Worm (Caenorhabditis elegans) whole organism, L1 larva: Measurements from ENCODE around the gene nhr-46.

Source experiments
- ama-1 ChIP-seq: fragments of 150-350 bp; optimal IDR thresholded peaks from 2 replicates; lab custom pipeline; 2014
- ceh-88 ChIP-seq: fragments of 200-800 bp; sonication (Bioruptor generic); IDR thresholded peaks from 2 replicates; pipeline ENCODE4 v1.3.6; 2022; ENCODE audit warnings: missing genetic modification characterization, missing compliant biosample characterization
- ces-1 ChIP-seq: fragments of 150-350 bp; optimal IDR thresholded peaks from 2 replicates; lab custom pipeline; 2014; ENCODE audit warnings: missing biosample characterization, missing genetic modification reagents, missing genetic modification characterization
- egl-27 ChIP-seq, 2 experiments: fragments of 150-350 bp in 1 of 2; sonication (generic microtip); optimal IDR thresholded peaks; 3 replicates each; lab custom pipeline; 2017 to 2018; ENCODE audit warnings: missing biosample characterization in 2 of 2, missing genetic modification characterization in 2 of 2, missing genetic modification reagents in 2 of 2
- elt-3 ChIP-seq, 6 experiments: fragments of 150-350 bp in 1 of 6; sonication (generic microtip); optimal IDR thresholded peaks; 2 replicates each; lab custom pipeline; 2017 to 2018; ENCODE audit warnings: missing biosample characterization in 6 of 6, missing genetic modification characterization in 6 of 6, inconsistent platforms in 1 of 6
- fos-1 ChIP-seq: fragments of 150-350 bp; optimal IDR thresholded peaks from 2 replicates; lab custom pipeline; 2014; ENCODE audit warnings: missing biosample characterization, missing genetic modification characterization
- lin-13 ChIP-seq: fragments of 150-350 bp; optimal IDR thresholded peaks from 2 replicates; lab custom pipeline; 2014; ENCODE audit warnings: missing biosample characterization, missing genetic modification reagents, missing genetic modification characterization
- nhr-28 ChIP-seq: fragments of 150-350 bp; optimal IDR thresholded peaks from 2 replicates; lab custom pipeline; 2014; ENCODE audit warnings: missing biosample characterization, missing genetic modification characterization
- pqm-1 ChIP-seq: sonication (generic microtip); optimal IDR thresholded peaks from 3 replicates; lab custom pipeline; 2017; ENCODE audit warnings: missing biosample characterization, missing genetic modification characterization
- skn-1 ChIP-seq: fragments of 150-350 bp; optimal IDR thresholded peaks from 2 replicates; lab custom pipeline; 2014; ENCODE audit warnings: missing biosample characterization, missing genetic modification characterization
- swsn-7 ChIP-seq: sonication (generic microtip); optimal IDR thresholded peaks from 2 replicates; lab custom pipeline; 2016; ENCODE audit warnings: missing genetic modification characterization, missing compliant biosample characterization
- tbx-2 ChIP-seq: sonication (generic microtip); optimal IDR thresholded peaks from 2 replicates; lab custom pipeline; 2016; ENCODE audit warnings: missing genetic modification characterization, missing compliant biosample characterization
- ztf-11 ChIP-seq, 2 experiments: sonication (generic microtip); optimal IDR thresholded peaks; 2 replicates each; lab custom pipeline; 2016 to 2017; ENCODE audit warnings: missing genetic modification characterization in 2 of 2, missing biosample characterization in 1 of 2, missing compliant biosample characterization in 1 of 2
- ztf-4 ChIP-seq: fragments of 150-350 bp; optimal IDR thresholded peaks from 2 replicates; lab custom pipeline; 2014; ENCODE audit warnings: missing biosample characterization, missing genetic modification characterization

ce11 chrIV:5706603-5707002 is 51.1 kb downstream of the nhr-46 start:
- TF ChIP-seq ztf-4 = no peak
- TF ChIP-seq nhr-28 = no peak
- TF ChIP-seq skn-1 (tag; lab: Kevin White, UChicago) = no peak
- TF ChIP-seq elt-3 (tag; optimal IDR thresholded peaks at IDR 0.05; lab: Kevin White, UChicago) = peak in 1 of 6 experiments; percentile 59
- TF ChIP-seq swsn-7 (tag; lab: Kevin White, UChicago) = no peak
- TF ChIP-seq fos-1 (tag; lab: Kevin White, UChicago) = no peak
- no peak for TF ChIP-seq pqm-1 (tag; lab: Kevin White, UChicago)
- no peak for TF ChIP-seq lin-13 (GFP tag; lab: Kevin White, UChicago)
- TF ChIP-seq egl-27 (tag; optimal IDR thresholded peaks at IDR 0.05; lab: Kevin White, UChicago) = no peak
- no peak for TF ChIP-seq ceh-88 (GFP tag; lab: Robert Waterston, UW)
- no peak for TF ChIP-seq ztf-11 (tag; optimal IDR thresholded peaks at IDR 0.05; lab: Kevin White, UChicago)
- TF ChIP-seq ces-1 (GFP tag; lab: Kevin White, UChicago) = no peak
- TF ChIP-seq tbx-2 (tag; lab: Kevin White, UChicago) = no peak
- TF ChIP-seq ama-1 (lab: Kevin White, UChicago) = no peak
